Fruit fly (Drosophila melanogaster) whole organism, embryonic: Measurements from ENCODE around the gene CG12640.

Experiments
- CG10565 ChIP-seq: fragments of 200-800 bp; sonication (Bioruptor generic); optimal IDR thresholded peaks from 3 replicates; lab custom pipeline; 2016; ENCODE audit warnings: missing biosample characterization, mild to moderate bottlenecking, missing genetic modification characterization
- CG12769 ChIP-seq: fragments of 200-800 bp; sonication (Bioruptor generic); optimal IDR thresholded peaks from 2 replicates; lab custom pipeline; 2019; ENCODE audit warnings: missing biosample characterization, mild to moderate bottlenecking, missing genetic modification characterization, moderate library complexity
- CG1647 ChIP-seq: fragments of 200-800 bp; sonication (Bioruptor generic); optimal IDR thresholded peaks from 3 replicates; lab custom pipeline; 2016; ENCODE audit warnings: missing biosample characterization, missing genetic modification characterization
- Ets65A ChIP-seq: fragments of 200-800 bp; sonication (Bioruptor generic); peaks from one replicate; lab custom pipeline; 2016; ENCODE audit warnings: missing biosample characterization, missing genetic modification characterization
- Lpt ChIP-seq: fragments of >200 bp; optimal IDR thresholded peaks from 2 replicates; lab custom pipeline; 2018; ENCODE audit warnings: missing biosample characterization, missing genetic modification characterization
- Ssrp ChIP-seq: fragments of 200-800 bp; sonication (Bioruptor generic); optimal IDR thresholded peaks from 2 replicates; lab custom pipeline; 2018; ENCODE audit warnings: missing biosample characterization, mild to moderate bottlenecking, missing genetic modification characterization, moderate library complexity
- br ChIP-seq: fragments of >200 bp; optimal IDR thresholded peaks from 2 replicates; lab custom pipeline; 2017
- pan ChIP-seq, 4 experiments: fragments of >200 bp in 3 of 4; fragments of 200-800 bp in 1 of 4; sonication (Bioruptor generic) in 1 of 4; optimal IDR thresholded peaks in 3 of 4; IDR thresholded peaks in 1 of 4; 2 replicates each; pipeline versions ENCODE4 v1.3.6 to Lab custom; 2017 to 2022; ENCODE audit warnings: missing biosample characterization in 2 of 4, missing genetic modification characterization in 2 of 4, mixed read lengths in 1 of 4
- usp ChIP-seq: fragments of >200 bp; optimal IDR thresholded peaks from 2 replicates; lab custom pipeline; 2017; ENCODE audit warnings: missing biosample characterization, missing genetic modification characterization
- zen ChIP-seq: fragments of 200-800 bp; sonication (Bioruptor generic); optimal IDR thresholded peaks from 3 replicates; lab custom pipeline; 2018; ENCODE audit warnings: missing biosample characterization, mild to moderate bottlenecking, missing genetic modification characterization, moderate library complexity
- zf30C ChIP-seq: fragments of 200-800 bp; sonication (Bioruptor generic); optimal IDR thresholded peaks from 3 replicates; lab custom pipeline; 2018; ENCODE audit warnings: missing biosample characterization, mild to moderate bottlenecking, missing genetic modification characterization

dm6 chrX:10386183-10386582, 46.4 kb downstream of the CG12640 start:
- TF ChIP-seq CG1647, result no peak
- no peak for TF ChIP-seq CG12769 (tag; lab: Kevin White, UChicago)
- TF ChIP-seq usp, result no peak
- TF ChIP-seq zf30C (GFP tag; lab: Kevin White, UChicago), result no peak
- TF ChIP-seq Ets65A (GFP tag; lab: Kevin White, UChicago), result no peak
- TF ChIP-seq br (lab: Kevin White, UChicago), result no peak
- no peak for TF ChIP-seq pan (optimal IDR thresholded peaks at IDR 0.05; lab: Kevin White, UChicago)
- TF ChIP-seq pan (GFP tag; optimal IDR thresholded peaks at IDR 0.05 in 1 of 2, IDR thresholded peaks at IDR 0.05 in 1 of 2), result no peak
- no peak for TF ChIP-seq Lpt
- no peak for TF ChIP-seq Ssrp
- no peak for TF ChIP-seq CG10565 (GFP tag; lab: Kevin White, UChicago)
- TF ChIP-seq zen (tag; lab: Kevin White, UChicago), result no peak
